Worm (Caenorhabditis elegans) whole organism, young adult: ENCODE results near the gene srh-138.

ENCODE experiments used
- attf-5 ChIP-seq: fragments of 200-800 bp; sonication (Bioruptor generic); optimal IDR thresholded peaks from 2 replicates; lab custom pipeline; 2018; ENCODE audit warnings: mild to moderate bottlenecking, missing genetic modification characterization, missing compliant biosample characterization
- efl-1 ChIP-seq: fragments of 150-350 bp; optimal IDR thresholded peaks from 2 replicates; lab custom pipeline; 2014; ENCODE audit warnings: missing biosample characterization, missing genetic modification reagents, missing genetic modification characterization
- rec-8 ChIP-seq, 2 experiments: sonication (generic microtip); optimal IDR thresholded peaks; 2 replicates each; lab custom pipeline; 2016; ENCODE audit warnings: mild to moderate bottlenecking in 2 of 2, missing genetic modification characterization in 2 of 2, missing genetic modification reagents in 2 of 2, missing genotype in 2 of 2, missing biosample characterization in 1 of 2, missing compliant biosample characterization in 1 of 2, moderate library complexity in 1 of 2

srh-138 gene

DNA sequence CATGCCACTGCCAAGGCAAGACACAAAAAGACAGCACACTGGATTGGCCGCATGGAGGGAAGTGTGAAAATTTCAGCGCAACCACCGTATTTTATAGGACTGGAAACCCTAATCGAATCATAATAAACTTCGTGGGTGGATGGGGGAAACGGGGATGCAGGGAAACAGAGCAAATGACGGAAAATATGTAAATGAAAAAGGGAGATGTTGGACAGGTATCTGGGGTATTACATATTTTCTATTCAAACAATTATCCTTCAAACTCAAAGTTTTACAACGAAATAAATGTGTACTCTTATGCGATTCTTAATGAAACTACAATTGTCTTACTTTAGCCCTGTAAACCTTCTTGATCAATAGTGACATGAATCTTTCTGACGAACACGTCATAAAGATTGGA, 51.0 kb downstream of the srh-138 start, which contains the start of gene F26D2.16:
F26D2.16 (minus strand) TSS at position 101 of the 400 bp plus-strand sequence.
- TF ChIP-seq attf-5 (GFP tag; lab: Kevin White, UChicago) = no peak
- no peak for TF ChIP-seq efl-1 (GFP tag; lab: Kevin White, UChicago)
- TF ChIP-seq rec-8 (tag; optimal IDR thresholded peaks at IDR 0.05; lab: Kevin White, UChicago) = no peak
